Worm (Caenorhabditis elegans) whole organism, late embryonic: ENCODE results near the gene pad-2.

Experiments used
- C08G9.2 ChIP-seq: sonication (generic microtip); optimal IDR thresholded peaks from 2 replicates; lab custom pipeline; 2016; ENCODE audit warnings: mild to moderate bottlenecking, missing genetic modification characterization, moderate library complexity, missing compliant biosample characterization
- C38D4.7 ChIP-seq: fragments of 200-800 bp; sonication (Bioruptor generic); optimal IDR thresholded peaks from 2 replicates; lab custom pipeline; 2018; ENCODE audit warnings: mild to moderate bottlenecking, missing genetic modification characterization, moderate library complexity, missing compliant biosample characterization
- F13H6.1 ChIP-seq: sonication (generic microtip); optimal IDR thresholded peaks from 2 replicates; lab custom pipeline; 2016; ENCODE audit warnings: missing genetic modification characterization, missing compliant biosample characterization
- K09A11.1 ChIP-seq: sonication (generic microtip); optimal IDR thresholded peaks from 2 replicates; lab custom pipeline; 2017; ENCODE audit warnings: antibody characterized with exemption, mild to moderate bottlenecking, missing genetic modification characterization, missing compliant biosample characterization; ENCODE audit not compliant: insufficient read depth
- Y22D7AL.16 ChIP-seq: sonication (generic microtip); optimal IDR thresholded peaks from 2 replicates; lab custom pipeline; 2016; ENCODE audit warnings: missing genetic modification characterization, missing compliant biosample characterization
- ama-1 ChIP-seq: fragments of 150-350 bp; optimal IDR thresholded peaks from 2 replicates; lab custom pipeline; 2014
- ceh-14 ChIP-seq: sonication (generic microtip); optimal IDR thresholded peaks from 2 replicates; lab custom pipeline; 2016; ENCODE audit warnings: missing genotype, missing genetic modification characterization, missing compliant biosample characterization
- ceh-18 ChIP-seq: sonication (generic microtip); optimal IDR thresholded peaks from 2 replicates; lab custom pipeline; 2016; ENCODE audit warnings: missing genetic modification characterization, missing compliant biosample characterization
- ceh-19 ChIP-seq: fragments of 200-800 bp; sonication (Bioruptor generic); optimal IDR thresholded peaks from 2 replicates; lab custom pipeline; 2018; ENCODE audit warnings: mild to moderate bottlenecking, missing genetic modification characterization, missing compliant biosample characterization
- ceh-2 ChIP-seq: sonication (generic microtip); optimal IDR thresholded peaks from 2 replicates; lab custom pipeline; 2016; ENCODE audit warnings: missing genotype, missing genetic modification characterization, missing compliant biosample characterization
- ceh-22 ChIP-seq: sonication (generic microtip); optimal IDR thresholded peaks from 2 replicates; lab custom pipeline; 2017; ENCODE audit warnings: missing biosample characterization, missing genetic modification characterization
- ceh-31 ChIP-seq: sonication (generic microtip); optimal IDR thresholded peaks from 2 replicates; lab custom pipeline; 2016; ENCODE audit warnings: missing genetic modification characterization, missing compliant biosample characterization
- ceh-45 ChIP-seq: fragments of 200-800 bp; sonication (Bioruptor generic); IDR thresholded peaks from 2 replicates; pipeline ENCODE4 v1.3.6; 2022; ENCODE audit warnings: missing genetic modification reagents, missing genetic modification characterization, missing compliant biosample characterization
- ceh-6 ChIP-seq: fragments of 200-800 bp; sonication (Bioruptor generic); optimal IDR thresholded peaks from 2 replicates; lab custom pipeline; 2018; ENCODE audit warnings: mild to moderate bottlenecking, missing genetic modification characterization, missing compliant biosample characterization
- ceh-9 ChIP-seq: sonication (generic microtip); optimal IDR thresholded peaks from 2 replicates; lab custom pipeline; 2016; ENCODE audit warnings: mild to moderate bottlenecking, missing genetic modification characterization, inconsistent platforms, missing compliant biosample characterization
- che-1 ChIP-seq: sonication (generic microtip); optimal IDR thresholded peaks from 2 replicates; lab custom pipeline; 2016; ENCODE audit warnings: mild to moderate bottlenecking, missing genetic modification characterization, missing compliant biosample characterization
- dve-1 ChIP-seq: sonication (generic microtip); optimal IDR thresholded peaks from 2 replicates; lab custom pipeline; 2017; ENCODE audit warnings: antibody characterized with exemption, mild to moderate bottlenecking, missing genetic modification characterization, missing compliant biosample characterization
- elt-2 ChIP-seq: sonication (generic microtip); optimal IDR thresholded peaks from 2 replicates; lab custom pipeline; 2016; ENCODE audit warnings: missing genetic modification reagents, missing genetic modification characterization, missing compliant biosample characterization
- ets-4 ChIP-seq: sonication (generic microtip); optimal IDR thresholded peaks from 2 replicates; lab custom pipeline; 2016; ENCODE audit warnings: missing genetic modification characterization, missing compliant biosample characterization
- eyg-1 ChIP-seq: sonication (generic microtip); optimal IDR thresholded peaks from 2 replicates; lab custom pipeline; 2016; ENCODE audit warnings: missing genotype, missing genetic modification characterization, missing compliant biosample characterization
- fax-1 ChIP-seq: sonication (generic microtip); optimal IDR thresholded peaks from 2 replicates; lab custom pipeline; 2016; ENCODE audit warnings: missing genotype, missing genetic modification characterization, missing compliant biosample characterization
- fkh-6 ChIP-seq: sonication (generic microtip); optimal IDR thresholded peaks from 2 replicates; lab custom pipeline; 2016; ENCODE audit warnings: missing genetic modification characterization, missing compliant biosample characterization
- hlh-13 ChIP-seq: fragments of 200-800 bp; sonication (Bioruptor generic); optimal IDR thresholded peaks from 2 replicates; lab custom pipeline; 2018; ENCODE audit warnings: mild to moderate bottlenecking, missing genetic modification characterization, missing compliant biosample characterization
- hlh-15 ChIP-seq: sonication (generic microtip); optimal IDR thresholded peaks from 2 replicates; lab custom pipeline; 2016; ENCODE audit warnings: missing genetic modification characterization, missing compliant biosample characterization
- hlh-30 ChIP-seq: sonication (generic microtip); optimal IDR thresholded peaks from 2 replicates; lab custom pipeline; 2017; ENCODE audit warnings: antibody characterized with exemption, missing genetic modification characterization, missing compliant biosample characterization; ENCODE audit not compliant: insufficient read depth
- lin-11 ChIP-seq: fragments of 200-800 bp; sonication (Bioruptor generic); optimal IDR thresholded peaks from 2 replicates; lab custom pipeline; 2018; ENCODE audit warnings: mild to moderate bottlenecking, missing genetic modification characterization, missing compliant biosample characterization
- nfya-1 ChIP-seq: sonication (generic microtip); optimal IDR thresholded peaks from 2 replicates; lab custom pipeline; 2017; ENCODE audit warnings: missing genetic modification characterization, mild to moderate bottlenecking, missing compliant biosample characterization, antibody characterized with exemption, moderate library complexity
- npax-4 ChIP-seq: sonication (generic microtip); optimal IDR thresholded peaks from 2 replicates; lab custom pipeline; 2016; ENCODE audit warnings: missing genetic modification characterization, missing compliant biosample characterization
- odd-2 ChIP-seq: sonication (generic microtip); optimal IDR thresholded peaks from 2 replicates; lab custom pipeline; 2017; ENCODE audit warnings: antibody characterized with exemption, mild to moderate bottlenecking, missing genetic modification characterization, missing compliant biosample characterization
- pha-2 ChIP-seq: sonication (generic microtip); optimal IDR thresholded peaks from 2 replicates; lab custom pipeline; 2017; ENCODE audit warnings: mild to moderate bottlenecking, missing genetic modification characterization, missing compliant biosample characterization
- pha-4 ChIP-seq: fragments of 150-350 bp; optimal IDR thresholded peaks from 2 replicates; lab custom pipeline; 2018; ENCODE audit warnings: missing biosample characterization, missing genetic modification reagents, missing genetic modification characterization
- pqm-1 ChIP-seq: sonication (generic microtip); optimal IDR thresholded peaks from 2 replicates; lab custom pipeline; 2016; ENCODE audit warnings: missing genetic modification characterization, missing compliant biosample characterization
- ref-2 ChIP-seq: sonication (generic microtip); optimal IDR thresholded peaks from 2 replicates; lab custom pipeline; 2016; ENCODE audit warnings: missing genetic modification characterization, missing compliant biosample characterization
- sox-4 ChIP-seq: sonication (generic microtip); optimal IDR thresholded peaks from 2 replicates; lab custom pipeline; 2017; ENCODE audit warnings: mild to moderate bottlenecking, missing genetic modification characterization, inconsistent platforms, missing compliant biosample characterization
- syd-9 ChIP-seq: sonication (generic microtip); optimal IDR thresholded peaks from 2 replicates; lab custom pipeline; 2016; ENCODE audit warnings: mild to moderate bottlenecking, missing genetic modification characterization, moderate library complexity, missing compliant biosample characterization
- tbx-7 ChIP-seq: sonication (generic microtip); optimal IDR thresholded peaks from 2 replicates; lab custom pipeline; 2016; ENCODE audit warnings: missing genotype, missing genetic modification characterization, missing compliant biosample characterization
- unc-3 ChIP-seq, 2 experiments: fragments of 200-800 bp in 1 of 2; sonication (Bioruptor generic) in 1 of 2; sonication (generic microtip) in 1 of 2; conservative IDR thresholded peaks in 1 of 2; optimal IDR thresholded peaks in 1 of 2; 2 replicates each; pipeline versions ENCODE4 v1.3.6 to Lab custom; 2016 to 2022; ENCODE audit warnings: missing compliant biosample characterization in 2 of 2, missing genetic modification characterization in 2 of 2, missing genetic modification reagents in 1 of 2
- unc-55 ChIP-seq: sonication (generic microtip); optimal IDR thresholded peaks from 2 replicates; lab custom pipeline; 2017; ENCODE audit warnings: missing biosample characterization, missing genetic modification reagents, missing genetic modification characterization
- zip-5 ChIP-seq: sonication (generic microtip); optimal IDR thresholded peaks from 2 replicates; lab custom pipeline; 2016; ENCODE audit warnings: missing genetic modification characterization, missing compliant biosample characterization
- ztf-16 ChIP-seq: sonication (generic microtip); optimal IDR thresholded peaks from 2 replicates; lab custom pipeline; 2017; ENCODE audit warnings: missing genetic modification characterization, missing compliant biosample characterization

The pad-2 gene

DNA sequence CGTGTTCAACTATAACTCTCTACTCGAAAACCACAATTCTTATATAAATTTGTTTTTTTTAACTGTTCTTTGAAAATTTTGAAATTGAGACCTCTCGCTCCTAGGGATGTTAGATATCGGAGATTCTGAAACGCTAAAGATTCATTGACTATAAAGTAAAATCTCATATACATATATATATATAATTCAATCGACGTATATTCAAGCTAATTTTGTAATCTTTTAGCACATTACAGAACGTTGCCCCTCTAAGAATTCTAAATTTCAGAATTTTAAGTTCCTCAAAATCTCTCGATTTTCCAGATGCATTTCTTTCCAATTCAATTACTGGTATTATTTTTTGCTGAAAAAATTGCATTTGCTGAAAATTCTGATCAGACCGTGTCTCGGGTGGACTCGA lies at the start of gene pad-2:
pad-2 (plus strand) TSS at position 301 of the 400 bp plus-strand sequence.
- no peak for TF ChIP-seq nfya-1 (tag; lab: Kevin White, UChicago)
- TF ChIP-seq fax-1 (tag; lab: Kevin White, UChicago) = no peak
- no peak for TF ChIP-seq tbx-7 (tag; lab: Kevin White, UChicago)
- TF ChIP-seq syd-9 = no peak
- no peak for TF ChIP-seq ceh-6 (GFP tag; lab: Kevin White, UChicago)
- no peak for TF ChIP-seq ztf-16 (tag; lab: Kevin White, UChicago)
- TF ChIP-seq odd-2 (tag; lab: Kevin White, UChicago) = no peak
- no peak for TF ChIP-seq ceh-14 (tag; lab: Kevin White, UChicago)
- no peak for TF ChIP-seq K09A11.1 (tag; lab: Kevin White, UChicago)
- TF ChIP-seq pha-4 (tag; lab: Kevin White, UChicago) = no peak

DNA sequence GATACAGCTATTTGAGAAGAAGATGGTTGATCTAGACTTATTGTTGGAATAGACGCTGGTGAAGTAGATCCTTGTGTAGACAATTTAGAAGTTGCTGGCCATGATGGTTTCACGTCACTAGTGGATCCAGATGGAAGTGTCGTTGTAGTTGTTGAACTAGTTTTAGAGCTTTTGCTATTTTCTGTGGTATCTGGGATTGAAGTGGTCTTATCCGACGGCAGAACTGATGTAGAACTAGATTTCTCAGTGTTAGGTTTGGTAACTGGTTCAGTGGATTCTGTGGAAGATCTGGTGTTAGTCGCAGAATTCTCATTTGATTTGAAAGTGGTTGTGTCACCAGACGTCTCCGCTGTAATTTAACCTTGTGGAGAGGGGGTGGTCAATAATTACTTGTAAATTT lies 47.3 kb upstream of the pad-2 start:
- TF ChIP-seq pqm-1 (tag; lab: Kevin White, UChicago) = no peak
- no peak for TF ChIP-seq ets-4 (tag; lab: Kevin White, UChicago)
- TF ChIP-seq ceh-18 (tag; lab: Kevin White, UChicago) = no peak
- TF ChIP-seq ceh-2 = no peak
- TF ChIP-seq hlh-13 = no peak
- no peak for TF ChIP-seq pha-2 (tag; lab: Kevin White, UChicago)
- TF ChIP-seq unc-55 (GFP tag; lab: Kevin White, UChicago) = no peak
- no peak for TF ChIP-seq ceh-31 (tag; lab: Kevin White, UChicago)
- no peak for TF ChIP-seq unc-3 (GFP tag; conservative IDR thresholded peaks at IDR 0.05; lab: Robert Waterston, UW)
- TF ChIP-seq unc-3 (tag; optimal IDR thresholded peaks at IDR 0.05; lab: Kevin White, UChicago) = no peak
- no peak for TF ChIP-seq F13H6.1 (tag; lab: Kevin White, UChicago)
- no peak for TF ChIP-seq ama-1
- TF ChIP-seq C08G9.2 (tag; lab: Kevin White, UChicago) = no peak
- no peak for TF ChIP-seq hlh-15 (tag; lab: Kevin White, UChicago)
- TF ChIP-seq hlh-30 (tag; lab: Kevin White, UChicago) = no peak
- TF ChIP-seq eyg-1 (tag; lab: Kevin White, UChicago) = no peak
- TF ChIP-seq fkh-6 (tag; lab: Kevin White, UChicago) = no peak
- TF ChIP-seq zip-5 (tag; lab: Kevin White, UChicago) = no peak
- no peak for TF ChIP-seq Y22D7AL.16
- TF ChIP-seq fax-1 (tag; lab: Kevin White, UChicago) = no peak

DNA sequence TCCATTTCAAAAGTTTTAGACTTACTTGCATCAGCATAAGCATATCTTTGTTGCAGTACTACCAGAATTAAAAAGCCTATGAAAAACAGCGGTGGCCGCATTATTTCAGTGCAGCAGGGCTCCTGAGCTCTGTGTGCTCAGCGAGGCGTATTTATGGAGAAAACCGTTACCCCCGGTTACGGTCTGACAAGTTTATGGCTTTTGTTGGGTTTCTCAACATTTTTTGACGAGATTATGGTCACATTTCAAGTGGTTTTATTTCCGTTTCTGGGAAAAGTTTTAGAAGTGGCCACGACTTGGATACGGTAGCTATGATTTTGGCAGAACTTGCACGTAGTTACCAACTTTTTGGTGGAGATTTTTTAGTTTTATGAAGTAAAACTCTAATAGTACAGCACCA lies 44.9 kb upstream of the pad-2 start, which contains the start of gene paml-1:
paml-1 (minus strand) TSS at position 101 of the 400 bp plus-strand sequence.
- TF ChIP-seq fax-1 (tag; lab: Kevin White, UChicago) (no peak), hlh-30 (tag; lab: Kevin White, UChicago) (no peak), sox-4 (tag; lab: Kevin White, UChicago) (no peak)
- TF ChIP-seq, all 69 proteins: peak for 0

DNA sequence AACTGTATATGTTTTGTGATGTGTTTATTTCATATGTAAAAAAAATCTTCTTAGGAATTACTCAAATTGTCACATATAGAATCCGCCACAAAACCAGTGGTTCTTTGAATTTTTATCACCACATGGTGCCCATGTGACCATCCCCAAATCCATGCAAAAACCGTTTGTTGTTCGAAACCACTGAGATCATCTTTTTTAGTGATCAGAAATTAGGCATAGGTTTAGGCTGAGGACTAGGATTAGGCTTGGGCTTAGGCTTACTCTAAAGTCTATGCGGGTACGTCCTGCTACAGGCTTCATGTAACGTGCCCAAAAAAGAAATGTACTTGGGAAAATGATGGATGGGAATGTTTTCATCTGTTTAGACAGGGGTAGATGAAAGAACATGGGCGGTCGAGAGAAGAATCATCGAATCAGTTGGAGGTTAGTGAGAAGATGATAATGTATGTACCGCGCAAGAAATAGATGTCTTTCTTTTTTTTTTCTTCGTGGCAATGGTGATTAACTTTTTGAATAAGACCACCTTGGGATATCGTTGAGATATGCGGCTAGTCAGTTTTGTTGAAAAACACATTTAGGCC lies 42.5 kb upstream of the pad-2 start:
- TF ChIP-seq F13H6.1 (tag; lab: Kevin White, UChicago) = no peak
- TF ChIP-seq npax-4 (tag; lab: Kevin White, UChicago) = no peak
- no peak for TF ChIP-seq lin-11 (tag; lab: Kevin White, UChicago)
- no peak for TF ChIP-seq ceh-14 (tag; lab: Kevin White, UChicago)
- TF ChIP-seq ceh-9 = no peak
- TF ChIP-seq ceh-45 (GFP tag; lab: Robert Waterston, UW) = no peak
- no peak for TF ChIP-seq dve-1
- TF ChIP-seq C38D4.7 (GFP tag; lab: Kevin White, UChicago) = no peak
- TF ChIP-seq elt-2 (tag; lab: Kevin White, UChicago) = no peak
- no peak for TF ChIP-seq ref-2
- TF ChIP-seq ceh-31 (tag; lab: Kevin White, UChicago) = no peak
- no peak for TF ChIP-seq che-1 (tag; lab: Kevin White, UChicago)
- TF ChIP-seq ceh-22 = no peak
- TF ChIP-seq ceh-19 = no peak
